Fruit fly (Drosophila melanogaster): Measurements from ENCODE around the gene PQBP1.

The PQBP1 gene

DNA sequence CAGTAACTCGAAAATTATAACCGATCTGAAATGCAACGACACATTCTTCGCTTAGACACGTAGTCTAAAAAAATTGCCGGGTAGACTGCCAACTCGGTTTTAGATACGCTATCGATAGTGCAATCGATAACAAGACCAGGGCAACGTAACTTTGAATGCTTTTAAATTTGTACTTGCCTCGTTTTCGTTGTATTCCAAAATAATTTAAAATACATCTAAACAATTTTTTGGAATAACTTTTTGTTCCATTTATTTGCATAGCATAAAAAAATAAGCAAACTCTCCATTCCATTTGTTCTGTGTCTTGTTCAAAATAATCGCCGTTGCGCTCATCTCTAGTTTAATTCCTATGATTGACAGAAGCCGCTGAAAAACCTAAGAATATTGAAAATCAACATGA, 4.0 kb downstream of the PQBP1 start, which contains the start of the genes Stt3B and CG11839 (continued):
- TF ChIP-seq hb (GFP tag; IDR thresholded peaks at IDR 0.05; ENCODE audit: partially characterized antibody): peak; percentile 91
- TF ChIP-seq Nf-YA (GFP tag; IDR thresholded peaks at IDR 0.05): peak; percentile 66
- peak; percentile 92 for TF ChIP-seq hbn (GFP tag; IDR thresholded peaks at IDR 0.05; ENCODE audit: partially characterized antibody)
- peak; percentile 70 for TF ChIP-seq zfh1 (GFP tag; IDR thresholded peaks at IDR 0.05)
- TF ChIP-seq E2f2 (GFP tag; IDR thresholded peaks at IDR 0.05): peak; percentile 67
- TF ChIP-seq Camta (GFP tag; optimal IDR thresholded peaks at IDR 0.05): peak; percentile 74
- peak; percentile 61; the same call in 1 of the 2 replicates for TF ChIP-seq E2f1 (GFP tag; IDR thresholded peaks at IDR 0.05)
- TF ChIP-seq bcd (GFP tag; optimal IDR thresholded peaks at IDR 0.05): no peak
- peak; percentile 85 for TF ChIP-seq CG14710 (tag; optimal IDR thresholded peaks at IDR 0.05)
- TF ChIP-seq crol (GFP tag; IDR thresholded peaks at IDR 0.05): no peak
- no peak for TF ChIP-seq sens-2 (GFP tag; IDR thresholded peaks at IDR 0.05)
- no peak for TF ChIP-seq CG1832 (GFP tag; optimal IDR thresholded peaks at IDR 0.05)
- no peak for TF ChIP-seq sisA (GFP tag; IDR thresholded peaks at IDR 0.05)
- TF ChIP-seq Gsc (GFP tag; IDR thresholded peaks at IDR 0.05): no peak
- peak; percentile 72 for TF ChIP-seq Dad (GFP tag; optimal IDR thresholded peaks at IDR 0.05)
- TF ChIP-seq disco-r (GFP tag; optimal IDR thresholded peaks at IDR 0.05): peak; percentile 17
- TF ChIP-seq tap (tag; optimal IDR thresholded peaks at IDR 0.05): no peak
- TF ChIP-seq fd64A (GFP tag; optimal IDR thresholded peaks at IDR 0.05): no peak
- peak; percentile 94 for TF ChIP-seq Doc3 (GFP tag; IDR thresholded peaks at IDR 0.05; ENCODE audit: partially characterized antibody)
- TF ChIP-seq CG16863 (GFP tag; optimal IDR thresholded peaks at IDR 0.05): peak; percentile 49
- TF ChIP-seq Bteb2 (GFP tag; optimal IDR thresholded peaks at IDR 0.05): peak; percentile 70
- peak; percentile 24 for TF ChIP-seq fd96Cb (tag; optimal IDR thresholded peaks at IDR 0.05)
- TF ChIP-seq bab2 (GFP tag; optimal IDR thresholded peaks at IDR 0.05): peak; percentile 72
- TF ChIP-seq Dref (GFP tag; IDR thresholded peaks at IDR 0.05): peak; percentile 89
- TF ChIP-seq lilli (GFP tag; optimal IDR thresholded peaks at IDR 0.05): peak; percentile 90
- TF ChIP-seq ATbp (GFP tag; optimal IDR thresholded peaks at IDR 0.05): no peak
- peak; percentile 49 for TF ChIP-seq Sox100B (GFP tag; optimal IDR thresholded peaks at IDR 0.05)
- TF ChIP-seq bbx (GFP tag; IDR thresholded peaks at IDR 0.05; ENCODE audit: partially characterized antibody): peak; percentile 84
- no peak for TF ChIP-seq dimm (GFP tag; IDR thresholded peaks at IDR 0.05)
- no peak for TF ChIP-seq zf30C (GFP tag; optimal IDR thresholded peaks at IDR 0.05)
- TF ChIP-seq ab (GFP tag; optimal IDR thresholded peaks at IDR 0.05): no peak
- TF ChIP-seq CG13287 (GFP tag; IDR thresholded peaks at IDR 0.05; ENCODE audit: partially characterized antibody): peak; percentile 96
- peak; percentile 67 for TF ChIP-seq CG4282 (GFP tag; optimal IDR thresholded peaks at IDR 0.05)
- no peak for TF ChIP-seq CG6854 (GFP tag; optimal IDR thresholded peaks at IDR 0.05)
- peak; percentile 75 for TF ChIP-seq CG12942 (GFP tag; optimal IDR thresholded peaks at IDR 0.05)
- TF ChIP-seq Ravus (GFP tag; IDR thresholded peaks at IDR 0.05): no peak
- TF ChIP-seq CG10431 (GFP tag; optimal IDR thresholded peaks at IDR 0.05): peak; percentile 27
- TF ChIP-seq Dll (GFP tag; IDR thresholded peaks at IDR 0.05; ENCODE audit: partially characterized antibody): peak; percentile 97
- TF ChIP-seq CG7556 (GFP tag; optimal IDR thresholded peaks at IDR 0.05): no peak
- peak; percentile 68 for TF ChIP-seq CG3163 (GFP tag; optimal IDR thresholded peaks at IDR 0.05)
- TF ChIP-seq CG7745 (tag; optimal IDR thresholded peaks at IDR 0.05): peak; percentile 23
- peak; percentile 32 for TF ChIP-seq D19B (GFP tag; optimal IDR thresholded peaks at IDR 0.05)
- no peak for TF ChIP-seq exex (tag; optimal IDR thresholded peaks at IDR 0.05)
- TF ChIP-seq chn (GFP tag; optimal IDR thresholded peaks at IDR 0.05): peak; percentile 75
- TF ChIP-seq wdn (GFP tag; IDR thresholded peaks at IDR 0.05): peak; percentile 43; the same call in 1 of the 2 replicates
- TF ChIP-seq CG8388 (GFP tag; optimal IDR thresholded peaks at IDR 0.05): peak; percentile 28
- TF ChIP-seq eve (GFP tag; optimal IDR thresholded peaks at IDR 0.05): no peak
- peak; percentile 82 for TF ChIP-seq CG6791 (GFP tag; IDR thresholded peaks at IDR 0.05; ENCODE audit: partially characterized antibody)
- no peak for TF ChIP-seq CG6683 (GFP tag; optimal IDR thresholded peaks at IDR 0.05)
- TF ChIP-seq Abd-B (GFP tag; optimal IDR thresholded peaks at IDR 0.05): no peak
- TF ChIP-seq nau (GFP tag; optimal IDR thresholded peaks at IDR 0.05): no peak

Data from whole organism, embryonic.